Fruit fly (Drosophila melanogaster) whole organism, embryonic: Measurements from ENCODE around the gene FIG4.

ENCODE experiments used
- Asciz ChIP-seq: fragments of 200-800 bp; sonication (Bioruptor generic); optimal IDR thresholded peaks from 2 replicates; lab custom pipeline; 2017; ENCODE audit warnings: missing biosample characterization, mild to moderate bottlenecking, missing genetic modification characterization, missing genetic modification reagents
- CG10462 ChIP-seq: fragments of 200-800 bp; sonication (Bioruptor generic); optimal IDR thresholded peaks from 2 replicates; lab custom pipeline; 2016; ENCODE audit warnings: missing biosample characterization, missing genetic modification characterization
- CG12104 ChIP-seq: fragments of 200-800 bp; sonication (Bioruptor generic); optimal IDR thresholded peaks from 3 replicates; lab custom pipeline; 2016; ENCODE audit warnings: missing biosample characterization, missing genetic modification characterization
- CG12769 ChIP-seq: fragments of 200-800 bp; sonication (Bioruptor generic); optimal IDR thresholded peaks from 2 replicates; lab custom pipeline; 2019; ENCODE audit warnings: missing biosample characterization, mild to moderate bottlenecking, missing genetic modification characterization, moderate library complexity
- CG13296 ChIP-seq: fragments of 200-800 bp; sonication (Bioruptor generic); optimal IDR thresholded peaks from 3 replicates; lab custom pipeline; 2018; ENCODE audit warnings: missing biosample characterization, mild to moderate bottlenecking, missing genetic modification characterization
- CG13775 ChIP-seq: fragments of 200-800 bp; sonication (Bioruptor generic); optimal IDR thresholded peaks from 3 replicates; lab custom pipeline; 2017; ENCODE audit warnings: missing biosample characterization, mild to moderate bottlenecking, missing genetic modification characterization
- CG15601 ChIP-seq: fragments of 200-800 bp; sonication (Bioruptor generic); optimal IDR thresholded peaks from 3 replicates; lab custom pipeline; 2019; ENCODE audit warnings: missing biosample characterization, mild to moderate bottlenecking, missing genetic modification characterization, moderate library complexity
- CG15696 ChIP-seq: fragments of 200-800 bp; sonication (Bioruptor generic); optimal IDR thresholded peaks from 2 replicates; lab custom pipeline; 2019; ENCODE audit warnings: missing biosample characterization, mild to moderate bottlenecking, missing genetic modification characterization, moderate library complexity
- CG18599 ChIP-seq: fragments of 200-800 bp; sonication (Bioruptor generic); optimal IDR thresholded peaks from 3 replicates; lab custom pipeline; 2017; ENCODE audit warnings: missing biosample characterization, missing genetic modification characterization, mild to moderate bottlenecking, moderate library complexity, missing genetic modification reagents
- CG2199 ChIP-seq: fragments of 200-800 bp; sonication (Bioruptor generic); IDR thresholded peaks from 3 replicates; pipeline ENCODE4 v1.3.6; 2022; ENCODE audit warnings: missing biosample characterization, missing genetic modification characterization
- CG2889 ChIP-seq: fragments of 200-800 bp; sonication (Bioruptor generic); IDR thresholded peaks from 3 replicates; pipeline ENCODE4 v1.3.6; 2022; ENCODE audit warnings: missing biosample characterization, missing genetic modification characterization
- CG3407 ChIP-seq: fragments of 200-800 bp; sonication (Bioruptor generic); optimal IDR thresholded peaks from 2 replicates; lab custom pipeline; 2018; ENCODE audit warnings: missing biosample characterization, mild to moderate bottlenecking, missing genetic modification characterization
- CG34224 ChIP-seq: fragments of 200-800 bp; sonication (Bioruptor generic); IDR thresholded peaks from 3 replicates; pipeline ENCODE4 v1.3.6; 2022; ENCODE audit warnings: missing biosample characterization, missing genetic modification characterization; ENCODE audit not compliant: partially characterized antibody
- CG4328 ChIP-seq: fragments of 200-800 bp; sonication (Bioruptor generic); optimal IDR thresholded peaks from 3 replicates; lab custom pipeline; 2017; ENCODE audit warnings: missing biosample characterization, missing genetic modification reagents, missing genetic modification characterization
- CG5245 ChIP-seq: fragments of 200-800 bp; sonication (Bioruptor generic); optimal IDR thresholded peaks from 3 replicates; lab custom pipeline; 2016; ENCODE audit warnings: missing biosample characterization, missing genetic modification characterization
- CG6175 ChIP-seq: fragments of 200-800 bp; sonication (Bioruptor generic); IDR thresholded peaks from 3 replicates; pipeline ENCODE4 v1.3.6; 2022; ENCODE audit warnings: missing biosample characterization, missing genetic modification characterization
- CG6765 ChIP-seq: fragments of 200-800 bp; sonication (Bioruptor generic); optimal IDR thresholded peaks from 3 replicates; lab custom pipeline; 2017; ENCODE audit warnings: missing biosample characterization, mild to moderate bottlenecking, missing genetic modification characterization
- CG7786 ChIP-seq: fragments of 200-800 bp; sonication (Bioruptor generic); optimal IDR thresholded peaks from 2 replicates; lab custom pipeline; 2016; ENCODE audit warnings: missing biosample characterization, missing genetic modification characterization
- CHES-1-like ChIP-seq: fragments of 200-800 bp; sonication (Bioruptor generic); optimal IDR thresholded peaks from 2 replicates; lab custom pipeline; 2016; ENCODE audit warnings: missing biosample characterization, missing genetic modification characterization
- CkIIα-i1 ChIP-seq: fragments of 200-800 bp; sonication (Bioruptor generic); IDR thresholded peaks from 2 replicates; pipeline ENCODE4 v1.3.6; 2022; ENCODE audit warnings: missing biosample characterization, missing genetic modification characterization
- D ChIP-seq, 2 experiments: fragments of 200-800 bp in 1 of 2; fragments of >200 bp in 1 of 2; sonication (Bioruptor generic) in 1 of 2; optimal IDR thresholded peaks; 2 replicates in 1 of 2; 3 replicates in 1 of 2; lab custom pipeline; 2017; ENCODE audit warnings: mild to moderate bottlenecking in 1 of 2, missing biosample characterization in 1 of 2, missing genetic modification characterization in 1 of 2, missing genetic modification reagents in 1 of 2
- Dip2 ChIP-seq: fragments of 200-800 bp; sonication (Bioruptor generic); IDR thresholded peaks from 2 replicates; pipeline ENCODE4 v1.3.6; 2022; ENCODE audit warnings: missing biosample characterization, missing genetic modification characterization
- Dp ChIP-seq: fragments of 200-800 bp; sonication (Bioruptor generic); optimal IDR thresholded peaks from 2 replicates; lab custom pipeline; 2018; ENCODE audit warnings: missing biosample characterization, mild to moderate bottlenecking, missing genetic modification characterization, moderate library complexity
- Drgx ChIP-seq: fragments of 200-800 bp; sonication (Bioruptor generic); IDR thresholded peaks from 2 replicates; pipeline ENCODE4 v1.3.6; 2022; ENCODE audit warnings: missing biosample characterization, missing genetic modification characterization
- E2f2 ChIP-seq: fragments of 200-800 bp; sonication (Bioruptor generic); IDR thresholded peaks from 2 replicates; pipeline ENCODE4 v1.3.6; 2022; ENCODE audit warnings: missing biosample characterization, missing genetic modification characterization
- Gsc ChIP-seq: fragments of 200-800 bp; sonication (Bioruptor generic); IDR thresholded peaks from 2 replicates; pipeline ENCODE4 v1.3.6; 2022; ENCODE audit warnings: missing biosample characterization, missing genetic modification characterization
- HLH54F ChIP-seq: fragments of 200-800 bp; sonication (Bioruptor generic); optimal IDR thresholded peaks from 3 replicates; lab custom pipeline; 2016; ENCODE audit warnings: missing biosample characterization, missing genetic modification characterization
- Kr ChIP-seq: fragments of 200-800 bp; sonication (Bioruptor generic); optimal IDR thresholded peaks from 2 replicates; lab custom pipeline; 2017; ENCODE audit warnings: missing biosample characterization, mild to moderate bottlenecking, missing genetic modification characterization
- Lhr ChIP-seq: fragments of 200-800 bp; sonication (Bioruptor generic); optimal IDR thresholded peaks from 3 replicates; lab custom pipeline; 2017; ENCODE audit warnings: mild to moderate bottlenecking, missing biosample characterization, missing genetic modification reagents, missing genetic modification characterization
- MBD-R2 ChIP-seq: fragments of 200-800 bp; sonication (Bioruptor generic); IDR thresholded peaks from 2 replicates; pipeline ENCODE4 v1.3.6; 2022; ENCODE audit warnings: missing biosample characterization, missing genetic modification characterization
- Nf-YC ChIP-seq: fragments of 200-800 bp; optimal IDR thresholded peaks from 3 replicates; lab custom pipeline; 2019; ENCODE audit warnings: missing biosample characterization, mild to moderate bottlenecking, missing genetic modification characterization, moderate library complexity
- Xbp1 ChIP-seq: fragments of 200-800 bp; sonication (Bioruptor generic); optimal IDR thresholded peaks from 3 replicates; lab custom pipeline; 2016; ENCODE audit warnings: missing biosample characterization, mild to moderate bottlenecking, missing genetic modification characterization
- Xrp1 ChIP-seq: fragments of 200-800 bp; sonication (Bioruptor generic); IDR thresholded peaks from 2 replicates; pipeline ENCODE4 v1.3.6; 2022; ENCODE audit warnings: missing biosample characterization, missing genetic modification characterization
- bowl ChIP-seq: fragments of 200-800 bp; sonication (Bioruptor generic); IDR thresholded peaks from 2 replicates; pipeline ENCODE4 v1.3.6; 2022; ENCODE audit warnings: missing biosample characterization, missing genetic modification characterization
- br ChIP-seq: fragments of >200 bp; optimal IDR thresholded peaks from 2 replicates; lab custom pipeline; 2017
- chinmo ChIP-seq: fragments of 200-800 bp; sonication (Bioruptor generic); IDR thresholded peaks from 4 replicates; pipeline ENCODE4 v1.3.6; 2022; ENCODE audit warnings: missing biosample characterization, missing genetic modification characterization; ENCODE audit not compliant: partially characterized antibody
- crc ChIP-seq: fragments of 200-800 bp; sonication (Bioruptor generic); optimal IDR thresholded peaks from 2 replicates; lab custom pipeline; 2016; ENCODE audit warnings: missing biosample characterization, missing genetic modification characterization
- exex ChIP-seq: fragments of 200-800 bp; sonication (Bioruptor generic); optimal IDR thresholded peaks from 4 replicates; lab custom pipeline; 2018; ENCODE audit warnings: missing biosample characterization, mild to moderate bottlenecking, missing genetic modification characterization, moderate library complexity
- fd102C ChIP-seq: fragments of 200-800 bp; sonication (Bioruptor generic); optimal IDR thresholded peaks from 2 replicates; lab custom pipeline; 2018; ENCODE audit warnings: missing biosample characterization, mild to moderate bottlenecking, missing genetic modification characterization, moderate library complexity
- ftz-f1 ChIP-seq: fragments of 200-800 bp; sonication (Bioruptor generic); optimal IDR thresholded peaks from 2 replicates; lab custom pipeline; 2016; ENCODE audit warnings: missing biosample characterization, missing genetic modification characterization
- fu2 ChIP-seq: fragments of 200-800 bp; sonication (Bioruptor generic); optimal IDR thresholded peaks from 2 replicates; lab custom pipeline; 2016; ENCODE audit warnings: missing biosample characterization, missing genetic modification characterization
- kay ChIP-seq: fragments of 200-800 bp; sonication (Bioruptor generic); optimal IDR thresholded peaks from 2 replicates; lab custom pipeline; 2016; ENCODE audit warnings: missing biosample characterization, missing genetic modification characterization
- mld ChIP-seq: fragments of 200-800 bp; sonication (Bioruptor generic); IDR thresholded peaks from 3 replicates; pipeline ENCODE4 v1.3.6; 2022; ENCODE audit warnings: missing biosample characterization, missing genetic modification characterization; ENCODE audit not compliant: partially characterized antibody
- nau ChIP-seq: fragments of 200-800 bp; sonication (Bioruptor generic); optimal IDR thresholded peaks from 3 replicates; lab custom pipeline; 2017; ENCODE audit warnings: missing biosample characterization, mild to moderate bottlenecking, missing genetic modification characterization, missing genetic modification reagents
- ro ChIP-seq: fragments of 200-800 bp; sonication (Bioruptor generic); IDR thresholded peaks from 2 replicates; pipeline ENCODE4 v1.3.6; 2022; ENCODE audit warnings: missing biosample characterization, missing genetic modification characterization
- sens ChIP-seq: fragments of 200-800 bp; sonication (Bioruptor generic); peaks from one replicate; lab custom pipeline; 2016; ENCODE audit warnings: missing biosample characterization, missing genetic modification characterization
- slou ChIP-seq: fragments of 200-800 bp; sonication (Bioruptor generic); optimal IDR thresholded peaks from 3 replicates; lab custom pipeline; 2016; ENCODE audit warnings: missing biosample characterization, missing genetic modification characterization
- tin ChIP-seq: fragments of 200-800 bp; sonication (Bioruptor generic); optimal IDR thresholded peaks from 3 replicates; lab custom pipeline; 2016; ENCODE audit warnings: missing biosample characterization, missing genetic modification characterization
- trem ChIP-seq: fragments of 200-800 bp; optimal IDR thresholded peaks from 3 replicates; lab custom pipeline; 2019; ENCODE audit warnings: missing biosample characterization, mild to moderate bottlenecking, missing genetic modification characterization, moderate library complexity
- tx ChIP-seq: fragments of 200-800 bp; sonication (Bioruptor generic); optimal IDR thresholded peaks from 2 replicates; lab custom pipeline; 2016; ENCODE audit warnings: missing biosample characterization, missing genetic modification characterization
- zfh2 ChIP-seq: fragments of 200-800 bp; sonication (Bioruptor generic); optimal IDR thresholded peaks from 2 replicates; lab custom pipeline; 2016; ENCODE audit warnings: missing biosample characterization, missing genetic modification characterization

Gene FIG4

dm6 chr2L:4448582-4449016 is 16.4 kb upstream of the FIG4 start, which contains the start of gene MFS18 (continued):
- TF ChIP-seq CG6765 = peak; percentile 97
- peak; percentile 97 for TF ChIP-seq Gsc (GFP tag; lab: Robert Waterston, UW)
- TF ChIP-seq CG10462 = peak; percentile 94
- TF ChIP-seq CG6175 (GFP tag; lab: Robert Waterston, UW) = peak; percentile 97
- TF ChIP-seq Dp (GFP tag; lab: Kevin White, UChicago) = peak; percentile 43
- peak; percentile 99 for TF ChIP-seq tin (GFP tag; lab: Kevin White, UChicago)
- TF ChIP-seq CG12769 (tag; lab: Kevin White, UChicago) = no peak
- peak; percentile 97 for TF ChIP-seq CG13296
- peak; percentile 63 for TF ChIP-seq tx (GFP tag; lab: Kevin White, UChicago)
- TF ChIP-seq mld (GFP tag; lab: Robert Waterston, UW) = peak; percentile 71; the same call in 1 of the 3 replicates
- no peak for TF ChIP-seq nau (GFP tag; lab: Kevin White, UChicago)
- TF ChIP-seq CG7786 (GFP tag; lab: Kevin White, UChicago) = peak; percentile 78
- peak; percentile 85; the same call in 2 of the 4 replicates for TF ChIP-seq chinmo
- TF ChIP-seq Nf-YC (tag; lab: Kevin White, UChicago) = peak; percentile 87
- peak; percentile 90 for TF ChIP-seq CG3407 (GFP tag; lab: Kevin White, UChicago)
- no peak for TF ChIP-seq br (lab: Kevin White, UChicago)
- peak; percentile 88 for TF ChIP-seq HLH54F (GFP tag; lab: Kevin White, UChicago)
- TF ChIP-seq Asciz (GFP tag; lab: Kevin White, UChicago) = peak; percentile 99
- TF ChIP-seq slou (GFP tag; lab: Kevin White, UChicago) = peak; percentile 98
- peak; percentile 98 for TF ChIP-seq CG13775 (GFP tag; lab: Kevin White, UChicago)
- peak; percentile 65 for TF ChIP-seq ftz-f1
- TF ChIP-seq CkIIα-i1 (GFP tag; lab: Robert Waterston, UW) = peak; percentile 91
- peak; percentile 90 for TF ChIP-seq exex (tag; lab: Kevin White, UChicago)
- TF ChIP-seq CHES-1-like (GFP tag; lab: Kevin White, UChicago) = peak; percentile 73
- TF ChIP-seq Drgx = peak; percentile 99
- TF ChIP-seq Xbp1 (GFP tag; lab: Kevin White, UChicago) = peak; percentile 98
- TF ChIP-seq Dip2 (GFP tag; lab: Robert Waterston, UW) = peak; percentile 70
- peak; percentile 89 for TF ChIP-seq Lhr (GFP tag; lab: Kevin White, UChicago)
- peak; percentile 74; the same call in 2 of the 3 replicates for TF ChIP-seq CG34224 (GFP tag; lab: Robert Waterston, UW)
- peak; percentile 91 for TF ChIP-seq kay (GFP tag; lab: Kevin White, UChicago)
- peak; percentile 97 for TF ChIP-seq trem (tag; lab: Kevin White, UChicago)
- TF ChIP-seq E2f2 (GFP tag; lab: Robert Waterston, UW) = peak; percentile 88
- peak; percentile 98 for TF ChIP-seq MBD-R2 (GFP tag; lab: Robert Waterston, UW)
- peak; percentile 98 for TF ChIP-seq ro (GFP tag; lab: Robert Waterston, UW)
- TF ChIP-seq Kr (GFP tag; lab: Kevin White, UChicago) = no peak
- peak; percentile 92 for TF ChIP-seq crc
- TF ChIP-seq fd102C (GFP tag; lab: Kevin White, UChicago) = peak; percentile 87
- TF ChIP-seq D (optimal IDR thresholded peaks at IDR 0.05; lab: Kevin White, UChicago) = no peak
- peak; percentile 99 for TF ChIP-seq D (GFP tag; optimal IDR thresholded peaks at IDR 0.05; lab: Kevin White, UChicago)
- peak; percentile 97 for TF ChIP-seq sens
- peak; percentile 99 for TF ChIP-seq CG2199
- peak; percentile 91 for TF ChIP-seq CG15601 (tag; lab: Kevin White, UChicago)
- peak; percentile 96 for TF ChIP-seq bowl (GFP tag; lab: Robert Waterston, UW)
- TF ChIP-seq CG5245 (GFP tag; lab: Kevin White, UChicago) = peak; percentile 96
- TF ChIP-seq CG2889 (GFP tag; lab: Robert Waterston, UW) = peak; percentile 97
- peak; percentile 80 for TF ChIP-seq fu2
- peak; percentile 84 for TF ChIP-seq zfh2 (GFP tag; lab: Kevin White, UChicago)
- peak; percentile 96 for TF ChIP-seq CG15696 (tag; lab: Kevin White, UChicago)
- TF ChIP-seq CG18599 = peak; percentile 99
- peak; percentile 100 for TF ChIP-seq Xrp1 (GFP tag; lab: Robert Waterston, UW)
- TF ChIP-seq CG12104 (GFP tag; lab: Kevin White, UChicago) = peak; percentile 94
- peak; percentile 91 for TF ChIP-seq CG4328 (GFP tag; lab: Kevin White, UChicago)
